Fruit fly (Drosophila melanogaster) whole organism: ENCODE data around the gene CG14722.

ENCODE experiments used
- CG8478 ChIP-seq: fragments of >200 bp; optimal IDR thresholded peaks from 2 replicates; lab custom pipeline; 2018; ENCODE audit warnings: inconsistent platforms
- Dll ChIP-seq: fragments of >200 bp; optimal IDR thresholded peaks from 2 replicates; lab custom pipeline; 2017
- EcR ChIP-seq, 2 experiments: fragments of >200 bp; optimal IDR thresholded peaks; 2 replicates each; lab custom pipeline; 2017; ENCODE audit warnings: missing biosample characterization in 2 of 2, missing genetic modification characterization in 2 of 2, missing genetic modification reagents in 2 of 2
- pan ChIP-seq: fragments of >200 bp; optimal IDR thresholded peaks from 2 replicates; lab custom pipeline; 2017
- psq ChIP-seq: fragments of >200 bp; optimal IDR thresholded peaks from 2 replicates; lab custom pipeline; 2017
- usp ChIP-seq: fragments of >200 bp; optimal IDR thresholded peaks from 2 replicates; lab custom pipeline; 2017; ENCODE audit warnings: missing biosample characterization, missing genetic modification characterization, mixed read lengths

Gene CG14722

DNA sequence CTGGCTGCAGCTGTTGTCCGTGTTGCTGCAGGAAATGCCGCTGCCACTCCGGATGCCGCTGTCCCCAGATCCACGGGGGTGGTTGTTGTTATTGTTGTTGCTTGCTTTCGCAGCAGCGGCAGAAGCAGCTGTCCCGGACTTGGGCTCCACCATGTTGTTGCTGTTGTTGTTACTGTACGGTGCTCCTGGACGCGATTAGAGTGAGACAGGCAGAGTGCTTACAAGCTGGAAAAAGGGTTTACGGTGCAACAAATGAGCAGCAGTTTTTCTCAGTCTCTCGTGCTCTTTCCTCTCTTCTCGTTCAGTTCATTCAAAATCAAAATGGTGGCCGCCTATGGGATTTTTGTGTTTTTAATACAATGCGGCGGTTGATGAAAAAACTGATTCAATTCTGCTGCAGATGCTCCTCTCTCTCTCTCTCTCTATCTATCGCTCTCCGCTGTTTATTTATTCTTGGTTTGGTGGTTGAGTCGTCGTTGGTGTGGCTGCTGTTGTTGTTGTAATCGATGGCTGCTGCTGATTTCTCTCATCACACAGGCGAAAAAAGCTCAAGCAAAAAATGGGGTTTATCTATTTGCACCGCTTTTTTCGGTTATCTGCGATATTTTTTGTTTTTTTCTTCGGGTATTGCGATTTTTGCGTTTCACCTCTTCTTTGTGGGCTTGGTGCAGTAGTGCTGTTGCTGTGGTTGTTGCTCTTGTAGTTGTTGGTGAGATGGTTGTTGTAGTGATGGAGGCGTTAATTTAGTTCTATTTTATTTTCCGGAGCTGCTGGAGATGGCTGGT, 22.0 kb downstream of the CG14722 start:
- TF ChIP-seq Dll (lab: Kevin White, UChicago) (peak; percentile 12), pan (no peak), psq (lab: Kevin White, UChicago) (no peak), CG8478 (no peak), usp (GFP tag; lab: Kevin White, UChicago) (no peak)

DNA sequence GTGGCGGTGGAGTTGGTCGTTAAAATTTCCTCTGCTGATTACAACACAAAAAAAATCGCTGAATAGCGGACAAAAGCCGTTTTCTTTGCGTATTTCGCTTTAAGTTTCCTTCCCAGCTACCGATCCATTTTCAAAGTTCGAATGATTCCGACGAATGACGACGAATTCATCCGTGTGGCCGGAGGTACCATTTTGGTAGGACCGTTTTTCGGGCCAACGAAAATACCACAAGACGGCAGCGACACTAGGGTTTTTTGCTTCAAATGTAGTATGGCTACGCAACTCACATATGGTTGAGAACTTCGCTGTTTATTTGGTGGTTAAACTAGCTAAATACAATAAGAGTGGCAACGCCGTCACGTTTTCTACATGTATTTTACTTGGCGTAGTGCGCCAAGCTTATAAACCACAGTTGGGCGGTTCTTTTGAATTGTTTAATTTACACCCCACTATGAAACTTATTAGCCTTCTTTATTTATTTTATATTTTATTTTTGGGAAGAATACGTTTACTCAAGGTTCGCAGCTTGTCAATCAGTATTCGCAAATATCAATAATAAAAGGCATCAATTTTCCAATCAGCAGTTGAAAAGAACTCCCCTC, 22.7 kb downstream of the CG14722 start, which contains the start of gene Lk6:
Gene Lk6 (minus strand): TSS at position 179 of the 602 bp plus-strand sequence.
- TF ChIP-seq usp (GFP tag; lab: Kevin White, UChicago) (no peak), pan (no peak), EcR (GFP tag; optimal IDR thresholded peaks at IDR 0.05; lab: Kevin White, UChicago) (no peak), CG8478 (no peak), Dll (lab: Kevin White, UChicago) (no peak), psq (lab: Kevin White, UChicago) (no peak)

DNA sequence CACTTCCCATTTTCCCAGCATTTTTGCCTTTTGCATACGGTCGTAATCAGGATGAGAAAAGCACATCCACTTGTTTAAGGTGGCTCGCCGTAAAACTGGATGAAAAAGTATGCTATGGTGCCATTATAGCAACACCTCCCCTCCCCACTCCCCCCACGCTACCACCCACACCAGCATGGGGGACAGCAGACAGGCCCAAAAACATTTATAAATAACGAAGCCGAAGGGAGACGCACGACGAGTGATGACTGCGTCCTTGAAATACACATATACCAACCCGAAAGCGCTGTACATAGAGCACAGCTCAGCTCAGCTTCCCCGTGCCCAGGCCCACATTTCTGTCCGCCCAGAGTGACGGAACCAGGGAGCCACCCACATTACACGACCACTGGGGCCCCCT, 29.0 kb downstream of the CG14722 start:
- TF ChIP-seq pan (no peak), EcR (GFP tag; optimal IDR thresholded peaks at IDR 0.05; lab: Kevin White, UChicago) (no peak), usp (GFP tag; lab: Kevin White, UChicago) (no peak), psq (lab: Kevin White, UChicago) (no peak), CG8478 (no peak), Dll (lab: Kevin White, UChicago) (no peak)

DNA sequence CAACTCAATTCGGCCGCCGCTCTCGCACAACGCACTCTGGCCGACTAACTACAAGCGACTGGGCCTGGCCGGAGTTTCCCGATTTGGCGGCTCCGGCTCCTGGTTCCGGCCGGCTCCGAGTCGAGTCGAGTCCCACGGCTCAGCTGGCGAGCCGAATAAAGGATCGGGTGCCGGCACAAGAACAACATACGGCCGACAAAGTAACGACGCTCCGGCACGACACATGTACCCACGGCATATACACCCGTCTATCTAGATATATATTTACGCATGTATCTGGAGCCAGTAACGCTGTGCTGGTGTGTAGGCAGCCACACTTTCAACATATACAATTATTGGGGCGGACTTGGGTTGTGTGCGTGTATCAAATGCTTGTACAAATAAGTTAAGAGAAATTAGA, 29.8 kb downstream of the CG14722 start:
- TF ChIP-seq usp (GFP tag; lab: Kevin White, UChicago): no peak
- no peak for TF ChIP-seq Dll (lab: Kevin White, UChicago)
- TF ChIP-seq psq (lab: Kevin White, UChicago): no peak
- TF ChIP-seq CG8478: no peak
- TF ChIP-seq pan: no peak
- TF ChIP-seq EcR (GFP tag; optimal IDR thresholded peaks at IDR 0.05; lab: Kevin White, UChicago): no peak

DNA sequence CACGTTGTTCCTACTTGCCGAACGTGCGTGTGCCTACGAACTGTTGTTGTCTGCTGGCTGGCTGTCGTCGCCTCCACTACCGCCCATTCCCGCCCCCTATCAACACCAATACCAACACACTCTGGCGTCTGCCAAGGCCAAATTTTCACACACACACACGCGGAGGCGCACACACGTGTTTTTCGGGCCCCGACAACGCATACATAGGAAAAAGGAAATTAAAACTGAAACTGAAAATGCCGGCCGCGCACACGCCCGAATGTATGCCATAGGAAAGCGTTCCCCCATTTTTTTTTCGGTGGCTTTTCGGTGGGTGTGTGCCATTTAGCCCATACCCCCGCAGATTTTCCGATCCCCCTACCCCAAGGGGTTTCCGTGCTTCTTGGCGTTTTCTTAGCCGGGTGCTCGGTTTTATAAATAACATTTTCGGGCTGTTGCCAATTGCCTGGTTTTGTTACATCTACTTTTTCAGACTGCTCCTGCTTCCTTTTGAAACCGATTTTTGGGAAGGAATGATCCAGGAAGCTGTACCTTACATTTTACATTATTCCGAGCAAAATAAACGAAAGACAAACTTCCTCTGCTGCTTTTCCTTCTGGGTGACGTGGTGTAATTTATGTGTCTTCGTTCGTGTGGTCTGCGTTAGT, 30.6 kb downstream of the CG14722 start:
- no peak for TF ChIP-seq EcR (GFP tag; optimal IDR thresholded peaks at IDR 0.05; lab: Kevin White, UChicago)
- no peak for TF ChIP-seq CG8478
- TF ChIP-seq psq (lab: Kevin White, UChicago): no peak
- TF ChIP-seq pan: no peak
- no peak for TF ChIP-seq Dll (lab: Kevin White, UChicago)
- no peak for TF ChIP-seq usp (GFP tag; lab: Kevin White, UChicago)

DNA sequence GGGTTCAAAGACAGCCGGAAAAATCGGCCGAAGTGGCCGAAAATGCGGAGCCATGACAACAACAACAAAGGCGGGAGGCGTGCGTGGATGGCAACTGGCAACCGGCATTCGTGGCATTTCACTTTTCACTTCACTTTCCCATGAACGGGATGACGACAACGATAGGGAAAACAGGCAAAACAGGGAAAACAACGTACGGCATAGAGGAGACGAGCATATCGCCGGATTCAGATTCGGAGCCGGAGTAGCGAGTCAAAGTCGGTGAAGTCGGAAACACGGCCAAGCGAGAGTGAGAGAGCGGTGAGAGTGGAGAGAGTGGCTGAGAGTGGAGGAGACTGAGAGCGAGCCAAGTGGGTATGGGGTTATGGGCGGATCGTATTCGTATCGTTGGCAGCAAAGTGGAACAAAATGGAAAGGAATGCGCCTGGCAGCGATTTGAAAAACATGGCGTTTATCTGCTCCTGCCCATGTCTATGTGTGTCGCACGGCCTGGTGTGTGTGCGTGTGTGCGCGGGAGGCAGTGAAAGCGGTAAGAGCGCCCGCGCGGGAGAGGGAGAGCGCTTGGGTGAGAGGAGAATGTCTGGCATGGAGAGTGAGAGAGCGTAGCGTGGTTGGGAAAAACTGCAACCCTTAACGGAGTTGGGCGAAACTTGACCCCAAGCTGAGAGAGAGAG, 31.8 kb downstream of the CG14722 start:
- TF ChIP-seq usp (GFP tag; lab: Kevin White, UChicago) (no peak), pan (no peak), psq (lab: Kevin White, UChicago) (no peak), Dll (lab: Kevin White, UChicago) (peak; percentile 91), CG8478 (no peak)

DNA sequence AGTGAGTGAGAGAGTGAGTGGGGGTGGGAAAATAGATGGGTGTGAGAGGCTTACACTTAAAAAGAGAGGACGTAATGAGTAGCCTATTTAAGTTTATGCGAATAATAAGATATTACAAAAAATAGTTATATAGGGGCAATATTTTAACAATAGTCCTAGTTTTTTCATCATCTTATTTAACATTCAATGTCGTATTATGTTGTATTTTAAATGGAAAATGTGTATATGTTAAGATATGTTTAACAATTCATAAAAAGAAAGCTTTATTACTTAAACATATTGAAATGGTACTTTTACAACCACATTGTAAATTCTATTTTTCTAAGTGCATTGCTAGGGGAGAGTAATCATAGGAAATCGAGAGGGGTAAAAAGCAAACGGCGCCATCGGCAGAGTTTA, 32.3 kb downstream of the CG14722 start:
- TF ChIP-seq psq (lab: Kevin White, UChicago) (no peak), usp (GFP tag; lab: Kevin White, UChicago) (no peak), Dll (lab: Kevin White, UChicago) (no peak), pan (no peak)

DNA sequence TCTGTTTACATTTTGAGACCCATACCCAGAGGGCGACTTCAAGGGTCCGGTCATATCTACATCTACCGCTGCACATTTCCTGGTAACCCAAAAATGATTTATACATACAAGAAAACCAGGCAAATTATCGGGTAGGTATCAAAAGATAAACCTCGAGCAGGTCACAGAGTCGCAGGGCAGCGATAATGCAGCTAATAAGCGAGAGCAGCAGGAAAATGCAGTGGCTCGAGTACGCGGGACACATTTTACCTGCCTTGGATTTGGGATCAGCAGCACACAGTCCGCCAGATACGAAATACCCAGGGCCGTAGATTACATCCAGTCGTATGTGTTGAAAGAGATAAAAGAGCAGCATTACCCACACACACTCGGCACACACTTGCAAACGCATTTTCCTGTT, 33.5 kb downstream of the CG14722 start:
- TF ChIP-seq EcR (GFP tag; optimal IDR thresholded peaks at IDR 0.05; lab: Kevin White, UChicago): no peak
- TF ChIP-seq psq (lab: Kevin White, UChicago): no peak
- no peak for TF ChIP-seq CG8478
- TF ChIP-seq usp (GFP tag; lab: Kevin White, UChicago): no peak

DNA sequence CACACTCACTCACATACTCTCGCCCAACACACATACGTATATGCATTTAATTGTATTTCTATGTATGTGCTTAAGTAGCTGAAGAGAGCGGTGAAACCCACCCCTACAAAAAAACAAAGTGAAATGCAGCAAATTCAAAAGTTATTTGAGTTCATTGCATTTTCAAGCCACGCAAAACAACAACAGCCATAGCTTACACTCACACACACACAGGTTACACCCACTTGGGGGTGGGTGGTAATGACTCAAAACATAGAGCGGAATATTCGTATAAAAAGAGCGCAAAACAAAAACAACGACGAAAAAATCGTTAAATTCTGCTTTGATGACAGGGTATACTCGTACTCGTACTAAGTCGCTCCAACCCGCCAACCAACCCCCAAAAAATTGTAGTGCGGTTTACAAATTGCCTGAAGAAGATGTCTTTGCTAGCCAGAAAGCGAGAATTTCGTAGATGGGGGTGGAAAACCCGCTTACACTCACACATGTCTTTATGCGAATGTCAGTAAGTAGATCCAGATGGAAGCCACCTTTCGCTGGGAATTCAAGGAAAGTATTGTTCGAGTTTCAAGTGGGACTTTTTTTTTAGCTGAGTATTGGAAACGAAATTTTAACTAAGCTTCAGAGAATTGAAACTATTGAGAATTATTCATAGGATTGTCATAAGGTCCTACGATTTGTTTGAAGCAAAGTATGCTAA, 34.5 kb downstream of the CG14722 start:
- TF ChIP-seq Dll (lab: Kevin White, UChicago): no peak
- no peak for TF ChIP-seq CG8478
- TF ChIP-seq usp (GFP tag; lab: Kevin White, UChicago): no peak
- no peak for TF ChIP-seq pan
- no peak for TF ChIP-seq psq (lab: Kevin White, UChicago)
- TF ChIP-seq EcR (GFP tag; optimal IDR thresholded peaks at IDR 0.05; lab: Kevin White, UChicago): no peak

DNA sequence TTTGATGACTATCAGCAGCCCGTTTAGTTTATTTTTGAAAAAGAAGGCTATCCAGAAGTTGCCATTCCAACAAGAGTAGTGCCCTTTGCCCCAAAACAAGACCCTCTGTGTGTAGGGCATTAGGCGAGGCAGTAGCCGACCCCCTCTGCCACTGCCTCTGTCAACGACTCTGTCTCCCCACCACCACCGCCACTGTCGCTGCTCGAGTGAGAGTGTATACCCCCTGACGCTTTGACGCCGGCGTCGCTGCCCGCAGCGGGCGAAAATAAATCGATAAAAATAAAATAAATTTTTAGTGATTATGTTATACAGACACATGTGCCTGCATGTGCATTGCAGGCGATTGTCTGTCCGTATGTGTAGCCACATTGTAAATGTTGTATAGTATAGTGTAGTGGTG, 35.4 kb downstream of the CG14722 start:
- TF ChIP-seq EcR (GFP tag; optimal IDR thresholded peaks at IDR 0.05; lab: Kevin White, UChicago) (no peak), pan (no peak), CG8478 (no peak), psq (lab: Kevin White, UChicago) (no peak), Dll (lab: Kevin White, UChicago) (no peak), usp (GFP tag; lab: Kevin White, UChicago) (no peak)
